Worm (Caenorhabditis elegans) whole organism, L1 larva: ENCODE measurements around the gene T01D3.6.

Experiments
- aha-1 ChIP-seq: fragments of 150-350 bp; optimal IDR thresholded peaks from 2 replicates; lab custom pipeline; 2014; ENCODE audit warnings: missing biosample characterization, missing genetic modification characterization
- hpl-2 ChIP-seq: fragments of 150-350 bp; optimal IDR thresholded peaks from 2 replicates; lab custom pipeline; 2014; ENCODE audit warnings: missing biosample characterization, missing genetic modification reagents, missing genetic modification characterization
- nhr-12 ChIP-seq: sonication (generic microtip); optimal IDR thresholded peaks from 2 replicates; lab custom pipeline; 2017; ENCODE audit warnings: missing biosample characterization, missing genetic modification characterization
- nhr-47 ChIP-seq: sonication (generic microtip); optimal IDR thresholded peaks from 2 replicates; lab custom pipeline; 2016; ENCODE audit warnings: mild to moderate bottlenecking, missing genetic modification characterization, moderate library complexity, missing compliant biosample characterization
- nhr-90 ChIP-seq: sonication (generic microtip); optimal IDR thresholded peaks from 2 replicates; lab custom pipeline; 2016; ENCODE audit warnings: mild to moderate bottlenecking, missing genetic modification characterization, missing compliant biosample characterization; ENCODE audit not compliant: poor library complexity
- skn-1 ChIP-seq: fragments of 150-350 bp; optimal IDR thresholded peaks from 2 replicates; lab custom pipeline; 2014; ENCODE audit warnings: missing biosample characterization, missing genetic modification characterization

DNA sequence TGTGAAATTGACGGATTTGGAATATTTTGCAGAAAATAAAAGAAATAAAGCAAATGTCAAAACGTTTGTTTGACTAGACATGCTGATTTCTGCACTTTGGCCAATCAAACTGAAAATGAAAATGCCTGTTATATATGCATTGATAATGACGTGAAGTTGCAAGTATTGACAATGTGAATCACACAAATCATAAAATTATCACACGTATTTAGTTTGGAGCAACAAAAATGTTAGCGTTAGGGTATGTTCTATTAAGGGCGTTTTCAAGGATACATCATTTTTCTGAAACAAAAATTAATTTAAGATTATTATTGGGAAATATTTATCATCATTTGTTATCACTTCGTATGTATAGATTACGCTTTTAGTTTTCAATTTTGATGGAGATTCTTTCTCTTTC, 35.2 kb downstream of the T01D3.6 start, which contains the start of gene cld-9:
- TF ChIP-seq skn-1 (tag; lab: Kevin White, UChicago) (no peak), nhr-47 (tag; lab: Kevin White, UChicago) (no peak), nhr-12 (no peak), aha-1 (tag; lab: Kevin White, UChicago) (no peak), hpl-2 (no peak), nhr-90 (no peak)
